Fruit fly (Drosophila melanogaster) whole organism, embryonic: Measurements from ENCODE around the gene Gclc.

ENCODE experiments used
- Blimp-1 ChIP-seq: fragments of 200-800 bp; sonication (Bioruptor generic); optimal IDR thresholded peaks from 3 replicates; lab custom pipeline; 2018; ENCODE audit warnings: missing biosample characterization, missing genetic modification characterization, mild to moderate bottlenecking, moderate library complexity, missing genetic modification reagents
- C15 ChIP-seq: fragments of 200-800 bp; sonication (Bioruptor generic); IDR thresholded peaks from 3 replicates; pipeline ENCODE4 v1.3.6; 2022; ENCODE audit warnings: missing biosample characterization, missing genetic modification characterization
- CG11560 ChIP-seq: fragments of 200-800 bp; sonication (Bioruptor generic); IDR thresholded peaks from 3 replicates; pipeline ENCODE4 v1.3.6; 2022; ENCODE audit warnings: missing biosample characterization, missing genetic modification characterization
- CG12104 ChIP-seq: fragments of 200-800 bp; sonication (Bioruptor generic); optimal IDR thresholded peaks from 3 replicates; lab custom pipeline; 2016; ENCODE audit warnings: missing biosample characterization, missing genetic modification characterization
- CG12299 ChIP-seq: fragments of 200-800 bp; sonication (Bioruptor generic); optimal IDR thresholded peaks from 2 replicates; lab custom pipeline; 2018; ENCODE audit warnings: missing biosample characterization, mild to moderate bottlenecking, missing genetic modification characterization
- CG12391 ChIP-seq: fragments of 200-800 bp; sonication (Bioruptor generic); optimal IDR thresholded peaks from 3 replicates; lab custom pipeline; 2018; ENCODE audit warnings: missing biosample characterization, mild to moderate bottlenecking, missing genetic modification characterization, moderate library complexity
- CG12942 ChIP-seq: fragments of 200-800 bp; sonication (Bioruptor generic); optimal IDR thresholded peaks from 3 replicates; lab custom pipeline; 2016; ENCODE audit warnings: missing biosample characterization, missing genetic modification characterization
- CG13287 ChIP-seq: fragments of 200-800 bp; sonication (Bioruptor generic); IDR thresholded peaks from 2 replicates; pipeline ENCODE4 v1.3.6; 2022; ENCODE audit warnings: missing biosample characterization, missing genetic modification characterization; ENCODE audit not compliant: partially characterized antibody
- CG1529 ChIP-seq: fragments of 200-800 bp; sonication (Bioruptor generic); optimal IDR thresholded peaks from 3 replicates; lab custom pipeline; 2018; ENCODE audit warnings: missing biosample characterization, missing genetic modification characterization
- CG15696 ChIP-seq: fragments of 200-800 bp; sonication (Bioruptor generic); optimal IDR thresholded peaks from 2 replicates; lab custom pipeline; 2019; ENCODE audit warnings: missing biosample characterization, mild to moderate bottlenecking, missing genetic modification characterization, moderate library complexity
- CG1792 ChIP-seq: fragments of 200-800 bp; sonication (Bioruptor generic); optimal IDR thresholded peaks from 2 replicates; lab custom pipeline; 2016; ENCODE audit warnings: missing biosample characterization, missing genetic modification characterization
- CG18011 ChIP-seq: fragments of 200-800 bp; sonication (Bioruptor generic); optimal IDR thresholded peaks from 2 replicates; lab custom pipeline; 2017; ENCODE audit warnings: missing biosample characterization, missing genetic modification characterization, mild to moderate bottlenecking, moderate library complexity, missing genotype
- CG2116 ChIP-seq: fragments of 200-800 bp; sonication (Bioruptor generic); optimal IDR thresholded peaks from 3 replicates; lab custom pipeline; 2018; ENCODE audit warnings: missing biosample characterization, mild to moderate bottlenecking, missing genetic modification characterization
- CG32767 ChIP-seq: fragments of 200-800 bp; sonication (Bioruptor generic); IDR thresholded peaks from 2 replicates; pipeline ENCODE4 v1.3.6; 2022; ENCODE audit warnings: missing biosample characterization, missing genetic modification characterization
- CG32772 ChIP-seq: fragments of 200-800 bp; sonication (Bioruptor generic); IDR thresholded peaks from 2 replicates; pipeline ENCODE4 v1.3.6; 2022; ENCODE audit warnings: missing biosample characterization, missing genetic modification characterization
- CG3407 ChIP-seq: fragments of 200-800 bp; sonication (Bioruptor generic); optimal IDR thresholded peaks from 2 replicates; lab custom pipeline; 2018; ENCODE audit warnings: missing biosample characterization, mild to moderate bottlenecking, missing genetic modification characterization
- CG5180 ChIP-seq: fragments of 200-800 bp; sonication (Bioruptor generic); optimal IDR thresholded peaks from 3 replicates; lab custom pipeline; 2017; ENCODE audit warnings: missing biosample characterization, missing genetic modification characterization, mild to moderate bottlenecking, moderate library complexity, missing genetic modification reagents
- CG5245 ChIP-seq: fragments of 200-800 bp; sonication (Bioruptor generic); optimal IDR thresholded peaks from 3 replicates; lab custom pipeline; 2016; ENCODE audit warnings: missing biosample characterization, missing genetic modification characterization
- CG6175 ChIP-seq: fragments of 200-800 bp; sonication (Bioruptor generic); IDR thresholded peaks from 3 replicates; pipeline ENCODE4 v1.3.6; 2022; ENCODE audit warnings: missing biosample characterization, missing genetic modification characterization
- CG6272 ChIP-seq: fragments of 200-800 bp; sonication (Bioruptor generic); IDR thresholded peaks from 2 replicates; pipeline ENCODE4 v1.3.6; 2022; ENCODE audit warnings: missing biosample characterization, missing genetic modification characterization
- CG7928 ChIP-seq: fragments of 200-800 bp; sonication (Bioruptor generic); optimal IDR thresholded peaks from 2 replicates; lab custom pipeline; 2017; ENCODE audit warnings: missing biosample characterization, mild to moderate bottlenecking, missing genetic modification characterization
- CG8089 ChIP-seq: fragments of 200-800 bp; sonication (Bioruptor generic); optimal IDR thresholded peaks from 3 replicates; lab custom pipeline; 2016; ENCODE audit warnings: missing biosample characterization, missing genetic modification characterization
- CG9932 ChIP-seq: fragments of 200-800 bp; sonication (Bioruptor generic); IDR thresholded peaks from 2 replicates; pipeline ENCODE4 v1.3.6; 2022; ENCODE audit warnings: missing biosample characterization, missing genetic modification characterization
- Chrac-16 ChIP-seq: fragments of 200-800 bp; sonication (Bioruptor generic); optimal IDR thresholded peaks from 3 replicates; lab custom pipeline; 2016; ENCODE audit warnings: missing biosample characterization, missing genetic modification characterization
- Dp ChIP-seq: fragments of 200-800 bp; sonication (Bioruptor generic); optimal IDR thresholded peaks from 2 replicates; lab custom pipeline; 2018; ENCODE audit warnings: missing biosample characterization, mild to moderate bottlenecking, missing genetic modification characterization, moderate library complexity
- Ets65A ChIP-seq: fragments of 200-800 bp; sonication (Bioruptor generic); peaks from one replicate; lab custom pipeline; 2016; ENCODE audit warnings: missing biosample characterization, missing genetic modification characterization
- HLH4C ChIP-seq: fragments of 200-800 bp; sonication (Bioruptor generic); IDR thresholded peaks from 3 replicates; pipeline ENCODE4 v1.3.6; 2022; ENCODE audit warnings: missing biosample characterization, missing genetic modification characterization; ENCODE audit not compliant: partially characterized antibody
- Lpt ChIP-seq: fragments of >200 bp; optimal IDR thresholded peaks from 2 replicates; lab custom pipeline; 2018; ENCODE audit warnings: missing biosample characterization, missing genetic modification characterization
- PHDP ChIP-seq: fragments of 200-800 bp; sonication (Bioruptor generic); optimal IDR thresholded peaks from 3 replicates; lab custom pipeline; 2018; ENCODE audit warnings: missing biosample characterization, mild to moderate bottlenecking, missing genetic modification characterization, moderate library complexity
- Rx ChIP-seq: fragments of 200-800 bp; sonication (Bioruptor generic); IDR thresholded peaks from 2 replicates; pipeline ENCODE4 v1.3.6; 2022; ENCODE audit warnings: missing biosample characterization, missing genetic modification characterization
- Ssrp ChIP-seq: fragments of 200-800 bp; sonication (Bioruptor generic); optimal IDR thresholded peaks from 2 replicates; lab custom pipeline; 2018; ENCODE audit warnings: missing biosample characterization, mild to moderate bottlenecking, missing genetic modification characterization, moderate library complexity
- ac ChIP-seq: fragments of 200-800 bp; sonication (Bioruptor generic); optimal IDR thresholded peaks from 3 replicates; lab custom pipeline; 2017; ENCODE audit warnings: missing biosample characterization, mild to moderate bottlenecking, missing genetic modification characterization
- btn ChIP-seq: fragments of 200-800 bp; sonication (Bioruptor generic); optimal IDR thresholded peaks from 2 replicates; lab custom pipeline; 2016; ENCODE audit warnings: missing biosample characterization, missing genetic modification characterization
- cg ChIP-seq: fragments of 200-800 bp; sonication (Bioruptor generic); optimal IDR thresholded peaks from 3 replicates; lab custom pipeline; 2019; ENCODE audit warnings: missing biosample characterization, mild to moderate bottlenecking, missing genetic modification characterization, moderate library complexity
- chm ChIP-seq: fragments of 200-800 bp; sonication (Bioruptor generic); IDR thresholded peaks from 2 replicates; pipeline ENCODE4 v1.3.6; 2022; ENCODE audit warnings: missing biosample characterization, missing genetic modification characterization
- dm ChIP-seq: fragments of 200-800 bp; sonication (Bioruptor generic); optimal IDR thresholded peaks from 3 replicates; lab custom pipeline; 2016; ENCODE audit warnings: missing biosample characterization, missing genetic modification characterization
- fd64A ChIP-seq: fragments of 200-800 bp; sonication (Bioruptor generic); optimal IDR thresholded peaks from 3 replicates; lab custom pipeline; 2018; ENCODE audit warnings: missing biosample characterization, mild to moderate bottlenecking, missing genetic modification characterization
- fru ChIP-seq: fragments of >200 bp; optimal IDR thresholded peaks from 2 replicates; lab custom pipeline; 2017
- gce ChIP-seq: fragments of 200-800 bp; sonication (Bioruptor generic); IDR thresholded peaks from 3 replicates; pipeline ENCODE4 v1.3.6; 2022; ENCODE audit warnings: missing biosample characterization, missing genetic modification characterization
- gro ChIP-seq: fragments of 200-800 bp; sonication (Bioruptor generic); optimal IDR thresholded peaks from 2 replicates; lab custom pipeline; 2016; ENCODE audit warnings: missing biosample characterization, missing genetic modification characterization
- jing ChIP-seq: fragments of 200-800 bp; sonication (Bioruptor generic); optimal IDR thresholded peaks from 2 replicates; lab custom pipeline; 2018; ENCODE audit warnings: missing biosample characterization, mild to moderate bottlenecking, missing genetic modification characterization
- kni ChIP-seq: fragments of 200-800 bp; sonication (Bioruptor generic); optimal IDR thresholded peaks from 3 replicates; lab custom pipeline; 2017; ENCODE audit warnings: mild to moderate bottlenecking, missing biosample characterization, missing genetic modification reagents, missing genetic modification characterization
- mld ChIP-seq: fragments of 200-800 bp; sonication (Bioruptor generic); IDR thresholded peaks from 3 replicates; pipeline ENCODE4 v1.3.6; 2022; ENCODE audit warnings: missing biosample characterization, missing genetic modification characterization; ENCODE audit not compliant: partially characterized antibody
- nom ChIP-seq: fragments of 200-800 bp; sonication (Bioruptor generic); optimal IDR thresholded peaks from 2 replicates; lab custom pipeline; 2017; ENCODE audit warnings: missing biosample characterization, missing genetic modification characterization, mild to moderate bottlenecking, moderate library complexity, missing genetic modification reagents
- pros ChIP-seq: fragments of 200-800 bp; sonication (Bioruptor generic); optimal IDR thresholded peaks from 3 replicates; lab custom pipeline; 2019; ENCODE audit warnings: missing biosample characterization, mild to moderate bottlenecking, missing genetic modification characterization, moderate library complexity
- sima ChIP-seq: fragments of 200-800 bp; sonication (Bioruptor generic); optimal IDR thresholded peaks from 2 replicates; lab custom pipeline; 2016; ENCODE audit warnings: missing biosample characterization, missing genetic modification characterization
- slbo ChIP-seq: fragments of 200-800 bp; sonication (Bioruptor generic); IDR thresholded peaks from 2 replicates; pipeline ENCODE4 v1.3.6; 2022; ENCODE audit warnings: missing biosample characterization, missing genetic modification characterization
- slou ChIP-seq: fragments of 200-800 bp; sonication (Bioruptor generic); optimal IDR thresholded peaks from 3 replicates; lab custom pipeline; 2016; ENCODE audit warnings: missing biosample characterization, missing genetic modification characterization
- toy ChIP-seq: fragments of 200-800 bp; sonication (Bioruptor generic); IDR thresholded peaks from 2 replicates; pipeline ENCODE4 v1.3.6; 2022; ENCODE audit warnings: missing biosample characterization, missing genetic modification characterization
- twi ChIP-seq: fragments of 200-800 bp; optimal IDR thresholded peaks from 2 replicates; lab custom pipeline; 2019; ENCODE audit warnings: missing biosample characterization, mild to moderate bottlenecking, missing genetic modification characterization, moderate library complexity

The Gclc gene

DNA sequence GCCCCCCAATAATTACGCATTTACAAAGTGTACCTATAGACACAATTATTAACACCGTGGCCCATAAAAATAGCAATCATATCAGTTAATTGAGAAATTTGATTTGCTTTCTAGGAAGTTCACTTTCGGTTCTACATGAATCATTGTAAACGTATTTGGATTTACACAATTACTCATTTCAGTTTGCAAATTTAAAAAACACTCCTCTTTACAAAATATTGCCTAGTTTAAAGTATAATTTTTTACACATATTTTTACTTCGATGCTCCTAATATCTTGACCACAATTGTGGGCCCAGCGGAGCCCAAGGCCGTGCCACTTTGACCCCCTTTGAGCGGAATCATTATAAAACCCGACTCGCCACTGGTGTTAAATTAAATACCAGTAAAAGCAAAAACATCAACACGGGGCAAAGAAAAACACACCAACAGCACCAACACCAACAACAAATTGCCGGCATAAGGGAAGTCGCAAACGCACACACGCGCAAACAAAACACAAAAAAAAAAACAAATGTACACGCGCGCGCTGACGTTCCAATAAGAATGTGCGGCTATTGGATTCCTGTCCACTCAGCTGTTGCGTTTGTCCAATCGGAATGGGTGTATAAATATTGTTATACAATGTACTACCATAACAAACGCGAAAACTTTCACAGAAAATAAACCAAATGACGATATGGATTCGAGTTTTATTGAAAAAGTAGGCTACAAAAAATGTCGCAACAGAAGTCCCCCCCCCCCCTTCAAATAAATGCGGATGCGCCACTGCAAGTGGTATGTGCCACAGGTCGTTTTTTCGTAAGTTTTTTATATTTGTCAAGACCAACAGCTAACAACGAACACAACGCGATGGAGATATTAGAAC, 1.2 kb downstream of the Gclc start (continued):
- TF ChIP-seq pros (no peak), CG32772 (GFP tag; lab: Robert Waterston, UW) (no peak), CG1792 (GFP tag; lab: Kevin White, UChicago) (no peak), chm (GFP tag; lab: Robert Waterston, UW) (peak; percentile 24; the same call in 1 of the 2 replicates), slbo (GFP tag; lab: Robert Waterston, UW) (peak; percentile 78), mld (GFP tag; lab: Robert Waterston, UW) (no peak), gce (GFP tag; lab: Robert Waterston, UW) (peak; percentile 53; the same call in 1 of the 3 replicates), Blimp-1 (GFP tag; lab: Kevin White, UChicago) (peak; percentile 42), toy (GFP tag; lab: Robert Waterston, UW) (no peak), dm (GFP tag; lab: Kevin White, UChicago) (no peak), CG3407 (GFP tag; lab: Kevin White, UChicago) (no peak), ac (GFP tag; lab: Kevin White, UChicago) (no peak), CG13287 (GFP tag; lab: Robert Waterston, UW) (no peak), CG6175 (GFP tag; lab: Robert Waterston, UW) (no peak), CG7928 (GFP tag; lab: Kevin White, UChicago) (no peak), CG5180 (GFP tag; lab: Kevin White, UChicago) (peak; percentile 35), fru (lab: Kevin White, UChicago) (no peak), CG2116 (GFP tag; lab: Kevin White, UChicago) (peak; percentile 59), CG1529 (GFP tag; lab: Kevin White, UChicago) (no peak), CG5245 (GFP tag; lab: Kevin White, UChicago) (no peak), CG9932 (GFP tag; lab: Robert Waterston, UW) (peak; percentile 63), gro (GFP tag; lab: Kevin White, UChicago) (peak; percentile 32), CG15696 (tag; lab: Kevin White, UChicago) (peak; percentile 15), kni (GFP tag; lab: Kevin White, UChicago) (peak; percentile 11), Dp (GFP tag; lab: Kevin White, UChicago) (no peak), C15 (GFP tag; lab: Robert Waterston, UW) (no peak), CG32767 (GFP tag; lab: Robert Waterston, UW) (0 out of 2 replicates have a peak, but pooled peaks have one; percentile 45), nom (GFP tag; lab: Kevin White, UChicago) (no peak), cg (peak; percentile 29), HLH4C (GFP tag; lab: Robert Waterston, UW) (no peak), Rx (no peak), PHDP (peak; percentile 75), slou (GFP tag; lab: Kevin White, UChicago) (no peak), sima (GFP tag; lab: Kevin White, UChicago) (peak; percentile 6), Chrac-16 (GFP tag; lab: Kevin White, UChicago) (peak; percentile 47), CG6272 (GFP tag; lab: Robert Waterston, UW) (no peak), fd64A (GFP tag; lab: Kevin White, UChicago) (no peak), Ets65A (GFP tag; lab: Kevin White, UChicago) (peak; percentile 88), Lpt (GFP tag; lab: Kevin White, UChicago) (no peak), twi (tag; lab: Kevin White, UChicago) (peak; percentile 10), CG12391 (tag; lab: Kevin White, UChicago) (peak; percentile 64), jing (no peak), Ssrp (tag; lab: Kevin White, UChicago) (peak; percentile 39), CG12104 (GFP tag; lab: Kevin White, UChicago) (peak; percentile 42), CG12299 (tag; lab: Kevin White, UChicago) (peak; percentile 25), btn (GFP tag; lab: Kevin White, UChicago) (peak; percentile 9), CG18011 (GFP tag; lab: Kevin White, UChicago) (peak; percentile 0), CG8089 (no peak), CG12942 (no peak), CG11560 (no peak)
